Fruit fly (Drosophila melanogaster): ENCODE measurements around the gene TP53INP.

Gene TP53INP

DNA sequence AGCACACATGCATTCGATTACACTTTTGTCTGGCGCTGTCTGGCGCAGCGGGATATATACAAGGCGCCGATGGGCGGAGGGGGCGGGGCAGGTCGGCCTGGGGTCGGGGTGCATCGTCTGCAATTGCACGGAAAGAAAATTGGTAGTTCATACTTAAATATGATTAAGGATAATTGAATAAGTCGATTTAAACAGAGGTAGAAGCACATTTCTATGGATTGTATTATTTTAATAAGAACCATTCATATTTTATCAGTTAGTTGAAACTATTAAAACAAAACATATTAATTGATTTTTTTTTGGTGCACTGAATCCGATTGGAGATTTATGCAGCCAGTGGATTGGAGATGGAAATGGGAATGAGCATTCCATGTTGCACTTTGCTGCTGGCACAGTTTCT lies 6.8 kb upstream of the TP53INP start (continued):
- no peak for TF ChIP-seq emc (GFP tag; optimal IDR thresholded peaks at IDR 0.05)
- TF ChIP-seq vvl (GFP tag; IDR thresholded peaks at IDR 0.05), result peak; percentile 42; the same call in 1 of the 2 replicates
- TF ChIP-seq Ptx1 (GFP tag; IDR thresholded peaks at IDR 0.05), result 0 out of 2 replicates have a peak, but pooled peaks have one; percentile 28
- TF ChIP-seq Sox102F (GFP tag; optimal IDR thresholded peaks at IDR 0.05), result peak; percentile 40
- 0 out of 4 replicates have a peak, but pooled peaks have one; percentile 1 for TF ChIP-seq chinmo (GFP tag; IDR thresholded peaks at IDR 0.05; ENCODE audit: partially characterized antibody)
- TF ChIP-seq CG18262 (tag; optimal IDR thresholded peaks at IDR 0.05), result peak; percentile 48
- peak; percentile 31 for TF ChIP-seq fd96Cb (tag; optimal IDR thresholded peaks at IDR 0.05)
- 0 out of 2 replicates have a peak, but pooled peaks have one; percentile 14 for TF ChIP-seq esg (GFP tag; conservative IDR thresholded peaks at IDR 0.05)
- TF ChIP-seq Hmx (GFP tag; optimal IDR thresholded peaks at IDR 0.05), result no peak
- TF ChIP-seq zfh1 (GFP tag; IDR thresholded peaks at IDR 0.05), result peak; percentile 35; the same call in 1 of the 3 replicates
- TF ChIP-seq CG14710 (tag; optimal IDR thresholded peaks at IDR 0.05), result peak; percentile 22
- TF ChIP-seq Hr78 (GFP tag; optimal IDR thresholded peaks at IDR 0.05), result peak in 1 of 2 experiments; percentile 6
- TF ChIP-seq CG31441 (GFP tag; IDR thresholded peaks at IDR 0.05), result peak; percentile 48; the same call in 1 of the 2 replicates
- TF ChIP-seq CG11695 (GFP tag; IDR thresholded peaks at IDR 0.05), result 0 out of 3 replicates have a peak, but pooled peaks have one; percentile 15
- TF ChIP-seq Neu2 (GFP tag; optimal IDR thresholded peaks at IDR 0.05; ENCODE audit: borderline replicate concordance), result no peak
- TF ChIP-seq Mad (GFP tag; optimal IDR thresholded peaks at IDR 0.05), result no peak
- no peak for TF ChIP-seq CG11093 (GFP tag; IDR thresholded peaks at IDR 0.05)
- peak; percentile 30 for TF ChIP-seq CG7839 (tag; optimal IDR thresholded peaks at IDR 0.05)
- TF ChIP-seq HLH3B (GFP tag; IDR thresholded peaks at IDR 0.05), result peak; percentile 20; the same call in 1 of the 2 replicates
- TF ChIP-seq dmrt99B (tag; optimal IDR thresholded peaks at IDR 0.05), result peak; percentile 41
- peak; percentile 46 for TF ChIP-seq CG2712 (tag; optimal IDR thresholded peaks at IDR 0.05)
- peak; percentile 35 for TF ChIP-seq oc (tag; optimal IDR thresholded peaks at IDR 0.05)
- TF ChIP-seq CG10366 (GFP tag; IDR thresholded peaks at IDR 0.05), result peak; percentile 34; the same call in 1 of the 2 replicates
- TF ChIP-seq CG11504 (tag; optimal IDR thresholded peaks at IDR 0.05), result peak; percentile 6
- TF ChIP-seq croc (GFP tag; conservative IDR thresholded peaks at IDR 0.05), result peak; percentile 44; the same call in 2 of the 3 replicates

DNA sequence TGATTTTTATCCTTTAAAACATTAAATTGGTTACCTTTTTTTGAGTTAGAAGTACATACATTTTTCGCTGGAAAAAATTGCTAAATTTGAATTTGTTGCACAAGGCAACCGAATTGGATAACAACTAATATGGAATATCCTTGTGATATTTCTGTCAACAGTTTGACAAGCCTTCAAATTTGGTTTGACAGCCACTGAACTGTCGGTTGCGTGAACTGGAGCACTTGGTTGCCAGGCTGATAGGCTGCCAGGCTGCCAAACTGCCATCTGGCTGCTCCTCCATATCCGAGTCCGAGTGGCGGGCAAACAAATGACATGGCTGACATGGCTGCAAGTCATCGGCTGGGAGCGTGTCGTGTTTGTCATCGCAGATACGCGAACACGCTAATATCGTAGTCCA lies 5.5 kb upstream of the TP53INP start:
- TF ChIP-seq al (GFP tag; IDR thresholded peaks at IDR 0.05) (no peak), cad (GFP tag; optimal IDR thresholded peaks at IDR 0.05) (peak; percentile 90), CG6654 (GFP tag; optimal IDR thresholded peaks at IDR 0.05) (peak; percentile 94)

DNA sequence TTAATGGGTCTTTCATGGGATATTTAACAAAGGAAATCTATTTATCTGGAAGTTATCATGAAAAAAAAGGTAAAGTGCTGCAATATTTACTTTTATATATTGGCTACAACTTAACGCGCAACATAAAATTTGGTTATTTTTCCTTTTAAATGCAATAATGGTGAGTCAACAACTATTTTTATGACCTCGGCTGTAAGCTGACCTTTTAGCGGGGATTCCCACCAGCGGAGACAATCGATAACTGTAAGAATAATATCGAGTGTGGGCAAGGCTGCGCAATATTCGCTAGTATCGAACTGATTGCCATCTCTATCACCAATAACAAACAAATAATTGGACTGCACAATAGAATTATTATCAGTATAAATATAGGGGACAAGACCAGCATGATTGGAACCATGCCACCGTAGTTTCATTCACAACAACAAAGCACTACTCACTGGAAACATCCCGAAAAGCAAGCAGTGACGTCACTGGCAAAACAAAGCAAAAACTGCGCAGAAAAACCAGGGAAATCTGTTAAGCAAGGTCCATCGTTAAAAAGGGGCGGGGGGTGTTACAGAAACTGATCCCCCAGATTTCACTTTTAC lies 3.5 kb upstream of the TP53INP start, which contains the start of gene Syx17:
Syx17 (plus strand) TSS at position 308 of the 590 bp plus-strand sequence.
- peak; percentile 56 for TF ChIP-seq CG30020 (tag; optimal IDR thresholded peaks at IDR 0.05)
- peak; percentile 55 for TF ChIP-seq tx (GFP tag; optimal IDR thresholded peaks at IDR 0.05)
- TF ChIP-seq CG10462 (GFP tag; optimal IDR thresholded peaks at IDR 0.05), result peak; percentile 36
- TF ChIP-seq wor (GFP tag; IDR thresholded peaks at IDR 0.05), result no peak
- peak; percentile 16 for TF ChIP-seq oc (tag; optimal IDR thresholded peaks at IDR 0.05)
- peak; percentile 60 for TF ChIP-seq CrebB (tag; optimal IDR thresholded peaks at IDR 0.05)
- peak; percentile 56 for TF ChIP-seq CG17359 (tag; optimal IDR thresholded peaks at IDR 0.05)
- peak; percentile 90 for TF ChIP-seq ewg (GFP tag; optimal IDR thresholded peaks at IDR 0.05)
- peak; percentile 28 for TF ChIP-seq slou (GFP tag; optimal IDR thresholded peaks at IDR 0.05)
- TF ChIP-seq NK7.1 (GFP tag; optimal IDR thresholded peaks at IDR 0.05), result no peak
- TF ChIP-seq shn (GFP tag; optimal IDR thresholded peaks at IDR 0.05), result peak; percentile 38
- peak; percentile 51 for TF ChIP-seq CG6765 (GFP tag; optimal IDR thresholded peaks at IDR 0.05)
- TF ChIP-seq az2 (GFP tag; optimal IDR thresholded peaks at IDR 0.05), result peak; percentile 62
- TF ChIP-seq crp (GFP tag; optimal IDR thresholded peaks at IDR 0.05), result peak in 1 of 2 experiments; percentile 18
- TF ChIP-seq dpn (GFP tag; optimal IDR thresholded peaks at IDR 0.05), result peak; percentile 49 to 64
- peak; percentile 59 for TF ChIP-seq her (GFP tag; optimal IDR thresholded peaks at IDR 0.05)
- TF ChIP-seq CG6254 (GFP tag; optimal IDR thresholded peaks at IDR 0.05), result no peak
- peak; percentile 46 for TF ChIP-seq CG13424 (tag; optimal IDR thresholded peaks at IDR 0.05)
- no peak for TF ChIP-seq pb (GFP tag; optimal IDR thresholded peaks at IDR 0.05)
- 0 out of 2 replicates have a peak, but pooled peaks have one; percentile 32 for TF ChIP-seq CG11085 (GFP tag; IDR thresholded peaks at IDR 0.05)
- TF ChIP-seq sd (tag; optimal IDR thresholded peaks at IDR 0.05), result peak; percentile 29
